Worm (Caenorhabditis elegans) whole organism, young adult: ENCODE measurements around the gene mltn-3.
A peak's percentile ranks its signal among the peaks of the same experiment; 100 is the strongest.

Experiments
- C17E4.6 ChIP-seq: fragments of 200-800 bp; sonication (Bioruptor generic); IDR thresholded peaks from 2 replicates; pipeline ENCODE4 v1.3.6; 2022; ENCODE audit warnings: missing genetic modification reagents, missing genetic modification characterization, missing compliant biosample characterization
- D2030.7 ChIP-seq: fragments of 200-800 bp; sonication (Bioruptor generic); IDR thresholded peaks from 2 replicates; pipeline ENCODE4 v1.3.6; 2022; ENCODE audit warnings: missing genetic modification reagents, missing genetic modification characterization, missing compliant biosample characterization
- F10E7.11 ChIP-seq: sonication (generic microtip); optimal IDR thresholded peaks from 2 replicates; lab custom pipeline; 2017; ENCODE audit warnings: mild to moderate bottlenecking, missing genetic modification characterization, moderate library complexity, missing compliant biosample characterization
- F55B11.4 ChIP-seq: sonication (generic microtip); optimal IDR thresholded peaks from 2 replicates; lab custom pipeline; 2016; ENCODE audit warnings: missing compliant biosample characterization, missing genetic modification characterization, borderline replicate concordance; ENCODE audit not compliant: insufficient read depth
- Y79H2A.3 ChIP-seq: fragments of 200-800 bp; sonication (Bioruptor generic); conservative IDR thresholded peaks from 2 replicates; pipeline ENCODE4 v1.3.6; 2022; ENCODE audit warnings: missing genetic modification reagents, missing genetic modification characterization, missing compliant biosample characterization
- akir-1 ChIP-seq: fragments of 200-800 bp; sonication (Bioruptor generic); optimal IDR thresholded peaks from 2 replicates; lab custom pipeline; 2018; ENCODE audit warnings: mild to moderate bottlenecking, missing genetic modification characterization, moderate library complexity, missing compliant biosample characterization
- attf-3 ChIP-seq: fragments of 200-800 bp; sonication (Bioruptor generic); conservative IDR thresholded peaks from 2 replicates; pipeline ENCODE4 v1.3.6; 2022; ENCODE audit warnings: missing genetic modification reagents, missing genetic modification characterization, missing compliant biosample characterization
- cebp-1 ChIP-seq, 2 experiments: fragments of 200-800 bp in 1 of 2; sonication (Bioruptor generic) in 1 of 2; sonication (generic microtip) in 1 of 2; IDR thresholded peaks in 1 of 2; optimal IDR thresholded peaks in 1 of 2; 2 replicates each; pipeline versions ENCODE4 v1.3.6 to Lab custom; 2017 to 2022; ENCODE audit warnings: missing compliant biosample characterization in 2 of 2, missing genetic modification characterization in 2 of 2, mild to moderate bottlenecking in 1 of 2, missing genetic modification reagents in 1 of 2, moderate library complexity in 1 of 2
- cebp-2 ChIP-seq: fragments of 200-800 bp; sonication (Bioruptor generic); IDR thresholded peaks from 2 replicates; pipeline ENCODE4 v1.3.6; 2022; ENCODE audit warnings: missing genetic modification characterization, missing compliant biosample characterization
- ceh-100 ChIP-seq: fragments of 200-800 bp; sonication (Bioruptor generic); IDR thresholded peaks from 2 replicates; pipeline ENCODE4 v1.3.6; 2022; ENCODE audit warnings: missing genetic modification reagents, missing genetic modification characterization, missing compliant biosample characterization
- dox-1 ChIP-seq: fragments of 200-800 bp; sonication (Bioruptor generic); IDR thresholded peaks from 2 replicates; pipeline ENCODE4 v1.3.6; 2022; ENCODE audit warnings: missing genetic modification reagents, missing genetic modification characterization, missing compliant biosample characterization
- efl-1 ChIP-seq: fragments of 150-350 bp; optimal IDR thresholded peaks from 2 replicates; lab custom pipeline; 2014; ENCODE audit warnings: missing biosample characterization, missing genetic modification reagents, missing genetic modification characterization
- egrh-3 ChIP-seq: fragments of 200-800 bp; sonication (Bioruptor generic); IDR thresholded peaks from 2 replicates; pipeline ENCODE4 v1.3.6; 2022; ENCODE audit warnings: missing genetic modification reagents, missing genetic modification characterization, missing compliant biosample characterization
- him-1 ChIP-seq: sonication (generic microtip); optimal IDR thresholded peaks from 2 replicates; lab custom pipeline; 2016; ENCODE audit warnings: missing genotype, missing genetic modification reagents, missing genetic modification characterization, missing compliant biosample characterization
- hmg-1.2 ChIP-seq: fragments of 200-800 bp; sonication (Bioruptor generic); IDR thresholded peaks from 2 replicates; pipeline ENCODE4 v1.3.6; 2022; ENCODE audit warnings: missing genetic modification reagents, missing genetic modification characterization, missing compliant biosample characterization
- hrde-1 ChIP-seq: sonication (generic microtip); optimal IDR thresholded peaks from 2 replicates; lab custom pipeline; 2016; ENCODE audit warnings: missing genetic modification characterization, mild to moderate bottlenecking, missing compliant biosample characterization, moderate library complexity, missing genotype, missing genetic modification reagents, borderline replicate concordance
- let-607 ChIP-seq, 2 experiments: fragments of 200-800 bp in 1 of 2; sonication (Bioruptor generic) in 1 of 2; sonication (generic microtip) in 1 of 2; optimal IDR thresholded peaks; 2 replicates each; lab custom pipeline; 2016 to 2018; ENCODE audit warnings: mild to moderate bottlenecking in 2 of 2, missing compliant biosample characterization in 2 of 2, missing genetic modification characterization in 2 of 2, moderate library complexity in 2 of 2, missing genotype in 1 of 2
- lin-40 ChIP-seq: sonication (generic microtip); optimal IDR thresholded peaks from 2 replicates; lab custom pipeline; 2016; ENCODE audit warnings: missing genetic modification characterization, mild to moderate bottlenecking, missing compliant biosample characterization, missing genotype, missing genetic modification reagents
- lir-1 ChIP-seq: fragments of 200-800 bp; sonication (Bioruptor generic); conservative IDR thresholded peaks from 2 replicates; pipeline ENCODE4 v1.3.6; 2022; ENCODE audit warnings: missing genetic modification reagents, missing genetic modification characterization, missing compliant biosample characterization
- lsy-27 ChIP-seq: sonication (generic microtip); optimal IDR thresholded peaks from 2 replicates; lab custom pipeline; 2017; ENCODE audit warnings: missing genetic modification characterization, mild to moderate bottlenecking, missing compliant biosample characterization, antibody characterized with exemption, missing genotype, borderline replicate concordance; ENCODE audit not compliant: insufficient read depth
- madf-10 ChIP-seq: sonication (generic microtip); optimal IDR thresholded peaks from 2 replicates; lab custom pipeline; 2016; ENCODE audit warnings: mild to moderate bottlenecking, missing genetic modification characterization, missing compliant biosample characterization
- mes-4 ChIP-seq: sonication (generic microtip); optimal IDR thresholded peaks from 2 replicates; lab custom pipeline; 2016; ENCODE audit warnings: missing genotype, missing genetic modification characterization, missing compliant biosample characterization
- nhr-80 ChIP-seq: sonication (generic microtip); optimal IDR thresholded peaks from 2 replicates; lab custom pipeline; 2016; ENCODE audit warnings: missing genetic modification characterization, missing compliant biosample characterization
- pbrm-1 ChIP-seq: fragments of 200-800 bp; sonication (Bioruptor generic); IDR thresholded peaks from 2 replicates; pipeline ENCODE4 v1.3.6; 2022; ENCODE audit warnings: missing genetic modification reagents, missing genetic modification characterization, missing compliant biosample characterization
- snpc-1.1 ChIP-seq: sonication (generic microtip); optimal IDR thresholded peaks from 2 replicates; lab custom pipeline; 2017; ENCODE audit warnings: missing genetic modification characterization, mild to moderate bottlenecking, missing compliant biosample characterization, antibody characterized with exemption, moderate library complexity, missing genotype, missing genetic modification reagents; ENCODE audit not compliant: insufficient read depth
- snpc-4 ChIP-seq, 5 experiments: fragments of 150-350 bp in 1 of 5; sonication (generic microtip) in 4 of 5; optimal IDR thresholded peaks; 2 replicates each; lab custom pipeline; 2014 to 2018; ENCODE audit warnings: missing genetic modification characterization in 5 of 5, missing biosample characterization in 3 of 5, antibody characterized with exemption in 2 of 5, mild to moderate bottlenecking in 2 of 5, missing compliant biosample characterization in 2 of 5, missing genotype in 2 of 5, moderate library complexity in 2 of 5, missing genetic modification reagents in 1 of 5
- tbp1 ChIP-seq: fragments of 200-800 bp; sonication (Bioruptor generic); optimal IDR thresholded peaks from 2 replicates; lab custom pipeline; 2018; ENCODE audit warnings: mild to moderate bottlenecking, missing genetic modification characterization, missing compliant biosample characterization
- xnd-1 ChIP-seq: sonication (generic microtip); optimal IDR thresholded peaks from 2 replicates; lab custom pipeline; 2016; ENCODE audit warnings: missing genotype, missing genetic modification reagents, missing genetic modification characterization, missing compliant biosample characterization
- zfh-2 ChIP-seq: fragments of 200-800 bp; sonication (Bioruptor generic); conservative IDR thresholded peaks from 2 replicates; pipeline ENCODE4 v1.3.6; 2022; ENCODE audit warnings: missing genetic modification reagents, missing genetic modification characterization, missing compliant biosample characterization
- ztf-26 ChIP-seq: sonication (generic microtip); optimal IDR thresholded peaks from 2 replicates; lab custom pipeline; 2017; ENCODE audit warnings: missing genetic modification characterization, missing compliant biosample characterization
- ztf-28 ChIP-seq: fragments of 200-800 bp; sonication (Bioruptor generic); IDR thresholded peaks from 2 replicates; pipeline ENCODE4 v1.3.6; 2022; ENCODE audit warnings: missing genetic modification reagents, missing genetic modification characterization, missing compliant biosample characterization

The mltn-3 gene

ce11 chrII:13949290-13949689 is 33.1 kb downstream of the mltn-3 start, which contains the start of gene sre-44:
sre-44 (plus strand) TSS chrII:13949590.
- TF ChIP-seq mes-4 (tag; lab: Kevin White, UChicago) (no peak), him-1 (tag; lab: Kevin White, UChicago) (no peak), pbrm-1 (GFP tag; lab: Robert Waterston, UW) (no peak), madf-10 (tag; lab: Kevin White, UChicago) (no peak), F55B11.4 (tag; lab: Kevin White, UChicago) (no peak), Y79H2A.3 (GFP tag; lab: Robert Waterston, UW) (no peak), lir-1 (no peak), lsy-27 (no peak), lin-40 (tag; lab: Kevin White, UChicago) (no peak), let-607 (tag; optimal IDR thresholded peaks at IDR 0.05; lab: Kevin White, UChicago) (no peak), hrde-1 (no peak), F10E7.11 (tag; lab: Kevin White, UChicago) (no peak), ceh-100 (GFP tag; lab: Robert Waterston, UW) (no peak)

- TF ChIP-seq zfh-2 (GFP tag; lab: Robert Waterston, UW), result peak; percentile 77
- TF ChIP-seq D2030.7 (GFP tag; lab: Robert Waterston, UW), result no peak
- TF ChIP-seq egrh-3 (GFP tag; lab: Robert Waterston, UW), result peak; percentile 66; the same call in 1 of the 2 replicates
Measured at ce11 chrII:13951986-13952385, 35.8 kb downstream of the mltn-3 start.

- TF ChIP-seq akir-1, result no peak
- TF ChIP-seq cebp-2 (GFP tag; lab: Robert Waterston, UW), result 0 out of 2 replicates have a peak, but pooled peaks have one; percentile 79
- peak; percentile 50 for TF ChIP-seq lin-40 (tag; lab: Kevin White, UChicago)
- TF ChIP-seq tbp1 (GFP tag; lab: Kevin White, UChicago), result peak; percentile 19
- TF ChIP-seq attf-3, result no peak
- peak; percentile 61 for TF ChIP-seq hmg-1.2 (GFP tag; lab: Robert Waterston, UW)
- TF ChIP-seq zfh-2 (GFP tag; lab: Robert Waterston, UW), result peak; percentile 31; the same call in 1 of the 2 replicates
- no peak for TF ChIP-seq lsy-27
- no peak for TF ChIP-seq C17E4.6 (GFP tag; lab: Robert Waterston, UW)
- no peak for TF ChIP-seq cebp-1 (GFP tag; IDR thresholded peaks at IDR 0.05; lab: Robert Waterston, UW)
- TF ChIP-seq cebp-1 (tag; optimal IDR thresholded peaks at IDR 0.05; lab: Kevin White, UChicago), result peak; percentile 34
- no peak for TF ChIP-seq snpc-1.1 (tag; lab: Kevin White, UChicago)
- TF ChIP-seq xnd-1 (tag; lab: Kevin White, UChicago), result no peak
- TF ChIP-seq ztf-26 (tag; lab: Kevin White, UChicago), result peak; percentile 60
- TF ChIP-seq ztf-28 (GFP tag; lab: Robert Waterston, UW), result no peak
- no peak for TF ChIP-seq efl-1 (GFP tag; lab: Kevin White, UChicago)
- peak; percentile 86 for TF ChIP-seq nhr-80 (tag; lab: Kevin White, UChicago)
- TF ChIP-seq dox-1 (GFP tag; lab: Robert Waterston, UW), result peak; percentile 42
- TF ChIP-seq snpc-4 (GFP tag; optimal IDR thresholded peaks at IDR 0.05; lab: Kevin White, UChicago), result no peak
- TF ChIP-seq snpc-4 (tag; optimal IDR thresholded peaks at IDR 0.05; lab: Kevin White, UChicago), result peak in 2 of 4 experiments; percentile 48 to 61
- TF ChIP-seq, all 124 proteins: peak for 10
Measured at ce11 chrII:13954077-13954476, 37.9 kb downstream of the mltn-3 start.

- TF ChIP-seq nhr-80 (tag; lab: Kevin White, UChicago), result peak; percentile 22
- no peak for TF ChIP-seq lsy-27
Measured at ce11 chrII:13954979-13955378, 38.8 kb downstream of the mltn-3 start.
